Worm (Caenorhabditis elegans): ENCODE results near the gene hog-1.

hog-1 gene

DNA sequence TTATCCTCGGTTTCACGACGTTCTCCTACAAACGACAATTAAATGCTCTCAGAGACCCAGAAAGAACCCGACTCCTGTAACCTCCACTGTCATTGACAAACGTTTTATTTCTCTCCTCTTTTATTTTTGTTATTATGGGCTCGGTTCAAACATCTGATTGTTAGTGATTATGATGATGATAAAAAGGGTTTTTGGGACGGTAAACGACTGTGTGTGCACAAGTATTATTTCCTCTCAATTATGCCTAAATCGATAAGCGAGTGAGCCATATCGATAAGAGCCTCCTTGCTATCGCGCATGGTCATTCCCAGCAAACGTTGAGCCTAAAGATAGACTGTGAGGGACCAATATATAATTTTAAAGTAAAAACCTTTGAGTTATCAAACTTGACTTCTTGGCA, 22.2 kb downstream of the hog-1 start:
- no peak for TF ChIP-seq nhr-2 (tag; optimal IDR thresholded peaks at IDR 0.05)
- no peak for TF ChIP-seq mls-2 (tag; optimal IDR thresholded peaks at IDR 0.05)
- TF ChIP-seq cnd-1 (tag; optimal IDR thresholded peaks at IDR 0.05) = no peak
- no peak for TF ChIP-seq mep-1 (tag; optimal IDR thresholded peaks at IDR 0.05)
- no peak for TF ChIP-seq lin-32 (GFP tag; optimal IDR thresholded peaks at IDR 0.05)
- TF ChIP-seq hlh-1 (tag; optimal IDR thresholded peaks at IDR 0.05) = no peak
- no peak for TF ChIP-seq blmp-1 (tag; optimal IDR thresholded peaks at IDR 0.05)
- TF ChIP-seq unc-120 (tag; optimal IDR thresholded peaks at IDR 0.05; ENCODE audit: poor library complexity, severe bottlenecking) = no peak
- no peak for TF ChIP-seq nhr-28 (tag; optimal IDR thresholded peaks at IDR 0.05)
- TF ChIP-seq elt-3 (tag; optimal IDR thresholded peaks at IDR 0.05) = no peak
- TF ChIP-seq mab-5 (tag; optimal IDR thresholded peaks at IDR 0.05) = no peak

DNA sequence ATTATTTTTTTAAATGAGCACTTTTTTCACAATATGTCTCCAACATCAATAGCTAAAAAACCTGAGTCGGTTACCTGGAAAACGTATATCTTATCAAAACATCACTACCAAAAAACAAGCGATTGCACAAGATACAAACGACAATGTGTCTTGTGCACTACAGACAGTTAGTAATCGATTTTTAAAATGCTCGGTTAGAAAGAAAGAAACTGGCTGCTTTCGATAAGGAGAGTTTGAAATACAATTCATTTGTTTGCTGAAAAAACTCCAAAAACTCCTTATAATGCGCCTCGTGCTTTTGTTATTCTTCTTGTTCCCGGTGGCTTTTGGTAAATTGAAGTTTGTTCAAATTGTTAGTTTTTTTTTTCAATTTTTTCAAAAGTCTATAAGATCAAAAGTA, 24.9 kb downstream of the hog-1 start, which contains the start of gene acp-5:
TSS of gene acp-5 (plus strand) at position 261 of the 400 bp plus-strand sequence.
- TF ChIP-seq elt-3 (tag; optimal IDR thresholded peaks at IDR 0.05) = no peak
- TF ChIP-seq flh-1 (GFP tag; optimal IDR thresholded peaks at IDR 0.05) = no peak
- no peak for TF ChIP-seq M03D4.4 (tag; optimal IDR thresholded peaks at IDR 0.05)
- no peak for TF ChIP-seq sem-2 (GFP tag; optimal IDR thresholded peaks at IDR 0.05)
- no peak for TF ChIP-seq zip-8 (tag; optimal IDR thresholded peaks at IDR 0.05)
- no peak for TF ChIP-seq ces-1 (GFP tag; optimal IDR thresholded peaks at IDR 0.05)
- TF ChIP-seq ceh-43 (GFP tag; optimal IDR thresholded peaks at IDR 0.05) = no peak

DNA sequence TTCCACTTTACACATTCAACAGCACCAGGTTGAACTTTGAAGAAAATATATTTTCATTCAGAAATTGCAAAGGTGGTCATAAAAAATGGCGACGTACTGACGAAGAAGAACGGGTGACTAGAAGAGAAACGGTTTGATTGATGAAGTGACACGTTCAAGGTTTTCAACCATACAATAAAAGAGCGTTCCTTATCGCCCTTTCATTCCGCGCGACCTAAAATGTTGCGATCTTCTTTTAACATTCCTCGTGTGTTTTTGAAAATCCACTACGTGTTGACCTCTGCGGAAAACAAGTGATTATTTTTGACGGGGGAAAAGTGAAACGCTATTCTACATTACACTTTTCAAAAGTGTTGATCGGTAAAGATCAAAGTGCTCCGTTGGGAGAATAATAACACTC, 26.0 kb downstream of the hog-1 start:
- peak; percentile 72 for TF ChIP-seq unc-62 (GFP tag; optimal IDR thresholded peaks at IDR 0.05)
- TF ChIP-seq ham-2 (GFP tag; optimal IDR thresholded peaks at IDR 0.05) = peak; percentile 17
- peak; percentile 15 for TF ChIP-seq ceh-83 (GFP tag; optimal IDR thresholded peaks at IDR 0.05)
- no peak for TF ChIP-seq mab-5 (tag; optimal IDR thresholded peaks at IDR 0.05)

DNA sequence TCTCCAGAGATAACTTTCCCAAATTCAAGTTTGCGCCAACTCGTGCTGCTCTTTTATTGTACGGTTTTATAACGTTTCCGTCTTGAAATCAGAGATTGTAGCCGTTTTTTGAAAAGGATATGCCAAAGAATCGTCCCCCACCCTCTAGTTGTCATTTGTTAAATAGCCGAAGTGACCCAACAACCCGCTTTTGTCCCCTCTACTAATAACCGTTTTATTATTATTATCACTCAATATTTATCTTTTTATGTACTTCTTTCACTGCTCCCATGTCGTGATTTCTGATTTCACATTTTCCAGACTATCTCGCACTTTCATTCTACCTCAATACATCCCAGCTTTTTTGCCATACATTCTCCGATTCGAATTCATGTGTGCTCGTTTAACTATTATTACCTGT, 27.1 kb downstream of the hog-1 start:
- TF ChIP-seq sptf-1 (tag; optimal IDR thresholded peaks at IDR 0.05) (peak; percentile 16), cnd-1 (tag; optimal IDR thresholded peaks at IDR 0.05) (peak; percentile 18), ceh-83 (GFP tag; optimal IDR thresholded peaks at IDR 0.05) (no peak), ceh-43 (GFP tag; optimal IDR thresholded peaks at IDR 0.05) (no peak), bed-3 (GFP tag; optimal IDR thresholded peaks at IDR 0.05) (no peak)

DNA sequence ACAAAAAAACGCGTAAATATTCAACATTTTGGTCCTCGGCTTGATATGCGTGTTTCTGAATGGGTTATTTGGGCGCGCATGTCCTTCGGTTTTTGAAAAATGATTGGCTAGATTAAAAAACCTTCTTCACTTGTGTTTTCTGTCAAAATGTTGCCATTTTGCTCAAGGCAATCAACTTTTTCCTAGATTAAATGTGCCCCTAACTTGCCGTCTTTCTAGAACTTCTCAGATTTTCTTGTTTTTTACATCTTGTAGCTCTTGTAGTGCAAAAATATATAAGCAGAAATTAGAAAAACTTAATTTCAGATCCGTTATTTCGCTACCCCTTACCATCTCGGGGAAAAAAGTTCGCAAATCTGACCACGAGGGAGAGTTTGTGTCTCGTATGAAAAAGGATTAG, 32.2 kb downstream of the hog-1 start, which contains the start of gene hbl-1:
TSS of gene hbl-1 (plus strand) at position 301 of the 400 bp plus-strand sequence.
- TF ChIP-seq snpc-4 (tag; optimal IDR thresholded peaks at IDR 0.05) (no peak), nhr-237 (tag; optimal IDR thresholded peaks at IDR 0.05) (no peak), M03D4.4 (tag; optimal IDR thresholded peaks at IDR 0.05) (no peak), mls-2 (tag; optimal IDR thresholded peaks at IDR 0.05) (no peak), ces-1 (GFP tag; optimal IDR thresholded peaks at IDR 0.05) (no peak), elt-3 (tag; optimal IDR thresholded peaks at IDR 0.05) (no peak), zip-8 (tag; optimal IDR thresholded peaks at IDR 0.05) (no peak)

DNA sequence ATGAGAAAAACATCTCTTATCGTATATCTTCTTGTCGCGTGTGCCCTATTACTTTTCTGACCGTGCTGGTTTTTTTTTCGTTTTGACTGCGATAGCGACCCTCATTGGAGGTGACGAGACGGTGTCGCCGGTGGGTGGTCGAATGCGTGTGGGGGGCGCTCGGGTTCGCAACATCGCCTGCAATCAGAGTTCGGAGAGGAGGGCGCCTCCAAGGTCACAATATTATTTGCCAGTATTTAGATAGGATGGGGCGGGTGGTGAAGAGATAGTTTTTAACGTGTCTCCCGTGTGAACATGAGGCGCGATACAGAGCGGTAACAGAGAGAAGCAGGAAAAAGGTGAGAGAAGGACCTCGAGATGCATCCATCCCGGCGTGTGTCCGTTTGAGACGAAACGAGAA, 33.2 kb downstream of the hog-1 start:
- TF ChIP-seq pha-4 (tag; optimal IDR thresholded peaks at IDR 0.05) (no peak), M03D4.4 (tag; optimal IDR thresholded peaks at IDR 0.05) (peak; percentile 43), nhr-28 (tag; optimal IDR thresholded peaks at IDR 0.05) (no peak), nhr-2 (tag; optimal IDR thresholded peaks at IDR 0.05) (no peak), lin-32 (GFP tag; optimal IDR thresholded peaks at IDR 0.05) (peak; percentile 2), sptf-1 (tag; optimal IDR thresholded peaks at IDR 0.05) (peak; percentile 24), drap-1 (GFP tag; optimal IDR thresholded peaks at IDR 0.05) (peak; percentile 35), ces-1 (GFP tag; optimal IDR thresholded peaks at IDR 0.05) (no peak), ceh-39 (tag; optimal IDR thresholded peaks at IDR 0.05) (no peak), sem-2 (GFP tag; optimal IDR thresholded peaks at IDR 0.05) (no peak), mls-2 (tag; optimal IDR thresholded peaks at IDR 0.05) (peak; percentile 20), unc-120 (tag; optimal IDR thresholded peaks at IDR 0.05; ENCODE audit: poor library complexity, severe bottlenecking) (no peak), ztf-11 (tag; optimal IDR thresholded peaks at IDR 0.05) (no peak), ham-2 (GFP tag; optimal IDR thresholded peaks at IDR 0.05) (no peak)
